Fruit fly (Drosophila melanogaster): ENCODE data around the gene SrpRbeta.

dm6 chr3L:8700643-8701208 lies 19.3 kb downstream of the SrpRbeta start:
- peak; percentile 67 for TF ChIP-seq CG17806 (tag; optimal IDR thresholded peaks at IDR 0.05)
- peak; percentile 44 for TF ChIP-seq Pif1A (GFP tag; optimal IDR thresholded peaks at IDR 0.05)
- TF ChIP-seq CG4496 (GFP tag; IDR thresholded peaks at IDR 0.05) = peak; percentile 59
- peak; percentile 71 for TF ChIP-seq CG15710 (tag; optimal IDR thresholded peaks at IDR 0.05)
- peak; percentile 64; the same call in 1 of the 2 replicates for TF ChIP-seq CG32121 (GFP tag; IDR thresholded peaks at IDR 0.05)
- TF ChIP-seq Pif1B (GFP tag; optimal IDR thresholded peaks at IDR 0.05) = peak; percentile 35
- peak; percentile 60 for TF ChIP-seq CG8301 (tag; optimal IDR thresholded peaks at IDR 0.05)
- no peak for TF ChIP-seq CG10348 (GFP tag; IDR thresholded peaks at IDR 0.05)
- peak; percentile 62; the same call in 1 of the 2 replicates for TF ChIP-seq Ets98B (GFP tag; IDR thresholded peaks at IDR 0.05)
- peak; percentile 22; the same call in 1 of the 2 replicates for TF ChIP-seq rn (GFP tag; IDR thresholded peaks at IDR 0.05)
- peak; percentile 18 for TF ChIP-seq Snoo (tag; optimal IDR thresholded peaks at IDR 0.05)
